Fruit fly (Drosophila melanogaster): ENCODE results near the gene CG15578.

The CG15578 gene

dm6 chrX:4262661-4263060 is 15.1 kb downstream of the CG15578 start (continued):
- TF ChIP-seq CG3407 (GFP tag; optimal IDR thresholded peaks at IDR 0.05) (no peak), CG10959 (GFP tag; IDR thresholded peaks at IDR 0.05) (no peak), HmgZ (tag; optimal IDR thresholded peaks at IDR 0.05) (peak; percentile 37), CG9437 (GFP tag; optimal IDR thresholded peaks at IDR 0.05) (no peak), ewg (GFP tag; optimal IDR thresholded peaks at IDR 0.05) (peak; percentile 20), pho (GFP tag; optimal IDR thresholded peaks at IDR 0.05) (peak; percentile 20), CG3281 (GFP tag; optimal IDR thresholded peaks at IDR 0.05) (peak; percentile 58), CG7963 (GFP tag; IDR thresholded peaks at IDR 0.05; ENCODE audit: partially characterized antibody) (no peak), CG8089 (GFP tag; optimal IDR thresholded peaks at IDR 0.05) (peak; percentile 7), Hsf (GFP tag; optimal IDR thresholded peaks at IDR 0.05) (peak; percentile 38), Mrtf (GFP tag; IDR thresholded peaks at IDR 0.05) (no peak), Hr51 (GFP tag; optimal IDR thresholded peaks at IDR 0.05) (peak in 1 of 2 experiments; percentile 38), CG6813 (GFP tag; optimal IDR thresholded peaks at IDR 0.05) (no peak), sob (GFP tag; IDR thresholded peaks at IDR 0.05) (0 out of 2 replicates have a peak, but pooled peaks have one; percentile 49), dmrt11E (tag; optimal IDR thresholded peaks at IDR 0.05) (peak; percentile 28), row (GFP tag; IDR thresholded peaks at IDR 0.05) (peak; percentile 64), Atf-2 (GFP tag; optimal IDR thresholded peaks at IDR 0.05) (peak; percentile 1), CG10321 (GFP tag; IDR thresholded peaks at IDR 0.05) (no peak), Abd-B (GFP tag; optimal IDR thresholded peaks at IDR 0.05) (peak; percentile 26), BEAF-32 (GFP tag; optimal IDR thresholded peaks at IDR 0.05) (no peak), Ravus (GFP tag; IDR thresholded peaks at IDR 0.05) (no peak), CG7271 (tag; optimal IDR thresholded peaks at IDR 0.05) (no peak), gsb-n (tag; optimal IDR thresholded peaks at IDR 0.05) (peak; percentile 64), dan (GFP tag; IDR thresholded peaks at IDR 0.05) (no peak), CG6765 (GFP tag; optimal IDR thresholded peaks at IDR 0.05) (no peak), Dip2 (GFP tag; IDR thresholded peaks at IDR 0.05) (no peak), Six4 (GFP tag; optimal IDR thresholded peaks at IDR 0.05) (peak; percentile 16), CG31441 (GFP tag; IDR thresholded peaks at IDR 0.05) (0 out of 2 replicates have a peak, but pooled peaks have one; percentile 42), lilli (GFP tag; optimal IDR thresholded peaks at IDR 0.05) (peak; percentile 36), CG11093 (GFP tag; IDR thresholded peaks at IDR 0.05) (no peak), Xrp1 (GFP tag; IDR thresholded peaks at IDR 0.05) (peak; percentile 58), CG2875 (GFP tag; optimal IDR thresholded peaks at IDR 0.05) (no peak), ato (GFP tag; IDR thresholded peaks at IDR 0.05; ENCODE audit: partially characterized antibody) (no peak), bsh (GFP tag; optimal IDR thresholded peaks at IDR 0.05) (peak in 1 of 2 experiments; percentile 55), ind (GFP tag; optimal IDR thresholded peaks at IDR 0.05) (peak; percentile 55), Blimp-1 (GFP tag; optimal IDR thresholded peaks at IDR 0.05) (peak; percentile 39), fu2 (GFP tag; optimal IDR thresholded peaks at IDR 0.05) (peak; percentile 13), Hmx (GFP tag; optimal IDR thresholded peaks at IDR 0.05) (no peak), CG12769 (tag; optimal IDR thresholded peaks at IDR 0.05) (peak; percentile 80), Xbp1 (GFP tag; optimal IDR thresholded peaks at IDR 0.05) (peak; percentile 56), Ada2b (GFP tag; IDR thresholded peaks at IDR 0.05) (peak; percentile 33; the same call in 1 of the 2 replicates), ATbp (GFP tag; optimal IDR thresholded peaks at IDR 0.05) (peak; percentile 45), Ptx1 (GFP tag; IDR thresholded peaks at IDR 0.05) (peak; percentile 47; the same call in 1 of the 2 replicates), Dek (tag; optimal IDR thresholded peaks at IDR 0.05) (peak; percentile 23), CG12942 (GFP tag; optimal IDR thresholded peaks at IDR 0.05) (peak; percentile 9), Ssrp (tag; optimal IDR thresholded peaks at IDR 0.05) (peak; percentile 16), Fer1 (GFP tag; optimal IDR thresholded peaks at IDR 0.05) (peak; percentile 62), Hey (tag; optimal IDR thresholded peaks at IDR 0.05) (peak; percentile 22), dpn (GFP tag; optimal IDR thresholded peaks at IDR 0.05) (peak; percentile 35 to 51), CG14965 (GFP tag; optimal IDR thresholded peaks at IDR 0.05; ENCODE audit: borderline replicate concordance) (no peak)

All from whole organism, embryonic.